Worm (Caenorhabditis elegans) whole organism, L3 larva: Measurements from ENCODE around the gene T08H10.3.
A peak's percentile ranks its signal among the peaks of the same experiment; 100 is the strongest.

ENCODE experiments used
- egl-27 ChIP-seq: sonication (generic microtip); optimal IDR thresholded peaks from 4 replicates; lab custom pipeline; 2017; ENCODE audit warnings: missing biosample characterization, missing genetic modification reagents, missing genetic modification characterization
- egl-5 ChIP-seq: fragments of 150-350 bp; optimal IDR thresholded peaks from 2 replicates; lab custom pipeline; 2017; ENCODE audit warnings: missing biosample characterization, missing genetic modification reagents, missing genetic modification characterization, inconsistent platforms
- jun-1 ChIP-seq: fragments of 150-350 bp; optimal IDR thresholded peaks from 2 replicates; lab custom pipeline; 2014; ENCODE audit warnings: missing biosample characterization, missing genetic modification reagents, missing genetic modification characterization
- lin-15B ChIP-seq: fragments of 150-350 bp; optimal IDR thresholded peaks from 2 replicates; lab custom pipeline; 2014; ENCODE audit warnings: missing biosample characterization, missing genetic modification characterization
- mdl-1 ChIP-seq: fragments of 150-350 bp; optimal IDR thresholded peaks from 2 replicates; lab custom pipeline; 2014; ENCODE audit warnings: missing biosample characterization, missing genetic modification characterization
- nhr-11 ChIP-seq: fragments of 150-350 bp; optimal IDR thresholded peaks from 2 replicates; lab custom pipeline; 2014; ENCODE audit warnings: missing biosample characterization, missing genetic modification characterization
- nhr-237 ChIP-seq: fragments of 150-350 bp; optimal IDR thresholded peaks from 2 replicates; lab custom pipeline; 2014; ENCODE audit warnings: missing biosample characterization, missing genetic modification characterization
- nhr-25 ChIP-seq: sonication (generic microtip); optimal IDR thresholded peaks from 2 replicates; lab custom pipeline; 2017; ENCODE audit warnings: missing biosample characterization, missing genetic modification characterization
- nhr-67 ChIP-seq: fragments of 150-350 bp; optimal IDR thresholded peaks from 2 replicates; lab custom pipeline; 2014; ENCODE audit warnings: missing biosample characterization, missing genetic modification characterization
- unc-39 ChIP-seq: sonication (generic microtip); optimal IDR thresholded peaks from 4 replicates; lab custom pipeline; 2017; ENCODE audit warnings: missing biosample characterization, missing genetic modification characterization
- unc-62 ChIP-seq: fragments of 150-350 bp; sonication (generic microtip); optimal IDR thresholded peaks from 4 replicates; lab custom pipeline; 2014; ENCODE audit warnings: missing biosample characterization, missing genetic modification reagents, missing genetic modification characterization

- no peak for TF ChIP-seq jun-1 (tag; lab: Kevin White, UChicago)
- no peak for TF ChIP-seq egl-27 (tag; lab: Kevin White, UChicago)
- TF ChIP-seq nhr-237, result no peak
- TF ChIP-seq unc-62, result no peak
- no peak for TF ChIP-seq unc-39 (tag; lab: Kevin White, UChicago)
- no peak for TF ChIP-seq nhr-11 (tag; lab: Kevin White, UChicago)
- no peak for TF ChIP-seq lin-15B
- no peak for TF ChIP-seq mdl-1 (tag; lab: Kevin White, UChicago)
- no peak for TF ChIP-seq egl-5 (tag; lab: Kevin White, UChicago)
- peak; percentile 43 for TF ChIP-seq nhr-25 (tag; lab: Kevin White, UChicago)
- TF ChIP-seq nhr-67 (tag; lab: Kevin White, UChicago), result no peak
Observed at ce11 chrV:4437215-4437614, 34.0 kb upstream of the T08H10.3 start.
